Worm (Caenorhabditis elegans) whole organism, L3 larva: Measurements from ENCODE around the gene col-108.
A peak's percentile ranks its signal among the peaks of the same experiment; 100 is the strongest.

Experiments
- R02D3.7 ChIP-seq: fragments of 150-350 bp; optimal IDR thresholded peaks from 2 replicates; lab custom pipeline; 2014; ENCODE audit warnings: missing biosample characterization, missing genetic modification characterization
- ZK546.5 ChIP-seq: sonication (generic microtip); optimal IDR thresholded peaks from 2 replicates; lab custom pipeline; 2017; ENCODE audit warnings: missing biosample characterization, missing genetic modification characterization
- aly-2 ChIP-seq: fragments of 150-350 bp; optimal IDR thresholded peaks from 2 replicates; lab custom pipeline; 2014; ENCODE audit warnings: missing biosample characterization, missing genetic modification characterization
- ama-1 ChIP-seq: fragments of 150-350 bp; optimal IDR thresholded peaks from 2 replicates; lab custom pipeline; 2018
- ceh-16 ChIP-seq: sonication (generic microtip); optimal IDR thresholded peaks from 2 replicates; lab custom pipeline; 2017; ENCODE audit warnings: missing biosample characterization, missing genetic modification characterization
- ceh-82 ChIP-seq: fragments of 150-350 bp; optimal IDR thresholded peaks from 2 replicates; lab custom pipeline; 2014; ENCODE audit warnings: missing biosample characterization, missing genetic modification characterization
- ceh-9 ChIP-seq: sonication (generic microtip); optimal IDR thresholded peaks from 2 replicates; lab custom pipeline; 2018; ENCODE audit warnings: missing biosample characterization, missing genetic modification characterization
- daf-12 ChIP-seq: fragments of 150-350 bp; optimal IDR thresholded peaks from 2 replicates; lab custom pipeline; 2014; ENCODE audit warnings: missing biosample characterization, missing genetic modification reagents, missing genetic modification characterization
- egl-27 ChIP-seq: sonication (generic microtip); optimal IDR thresholded peaks from 4 replicates; lab custom pipeline; 2017; ENCODE audit warnings: missing biosample characterization, missing genetic modification reagents, missing genetic modification characterization
- elt-1 ChIP-seq: fragments of 150-350 bp; optimal IDR thresholded peaks from 2 replicates; lab custom pipeline; 2014; ENCODE audit warnings: missing biosample characterization, missing genetic modification characterization
- elt-2 ChIP-seq: sonication (generic microtip); optimal IDR thresholded peaks from 2 replicates; lab custom pipeline; 2016; ENCODE audit warnings: missing genetic modification reagents, mild to moderate bottlenecking, missing genetic modification characterization, missing compliant biosample characterization
- fkh-10 ChIP-seq: sonication (generic microtip); optimal IDR thresholded peaks from 2 replicates; lab custom pipeline; 2017; ENCODE audit warnings: missing biosample characterization, missing genetic modification reagents, missing genetic modification characterization
- fkh-2 ChIP-seq: fragments of 150-350 bp; optimal IDR thresholded peaks from 2 replicates; lab custom pipeline; 2014; ENCODE audit warnings: missing biosample characterization, missing genetic modification reagents, missing genetic modification characterization
- fos-1 ChIP-seq: fragments of 150-350 bp; optimal IDR thresholded peaks from 2 replicates; lab custom pipeline; 2014; ENCODE audit warnings: missing biosample characterization, missing genetic modification characterization
- hmg-11 ChIP-seq: sonication (generic microtip); optimal IDR thresholded peaks from 2 replicates; lab custom pipeline; 2016; ENCODE audit warnings: missing genetic modification characterization, missing compliant biosample characterization
- lin-39 ChIP-seq: fragments of 150-350 bp; optimal IDR thresholded peaks from 2 replicates; lab custom pipeline; 2018; ENCODE audit warnings: missing biosample characterization, missing genetic modification reagents, missing genetic modification characterization
- lsy-12 ChIP-seq: sonication (generic microtip); optimal IDR thresholded peaks from 2 replicates; lab custom pipeline; 2016; ENCODE audit warnings: mild to moderate bottlenecking, missing genetic modification characterization, missing compliant biosample characterization
- mml-1 ChIP-seq: fragments of 150-350 bp; sonication (generic microtip); optimal IDR thresholded peaks from 3 replicates; lab custom pipeline; 2014; ENCODE audit warnings: missing biosample characterization, missing genetic modification characterization
- nfya-1 ChIP-seq: sonication (generic microtip); optimal IDR thresholded peaks from 2 replicates; lab custom pipeline; 2017; ENCODE audit warnings: missing genetic modification characterization, mild to moderate bottlenecking, missing compliant biosample characterization, antibody characterized with exemption, moderate library complexity; ENCODE audit not compliant: insufficient read depth
- nhr-12 ChIP-seq: fragments of 150-350 bp; optimal IDR thresholded peaks from 2 replicates; lab custom pipeline; 2014; ENCODE audit warnings: missing biosample characterization, missing genetic modification characterization
- nhr-23 ChIP-seq: fragments of 150-350 bp; optimal IDR thresholded peaks from 2 replicates; lab custom pipeline; 2014; ENCODE audit warnings: missing biosample characterization, missing genetic modification reagents, missing genetic modification characterization
- nhr-237 ChIP-seq: fragments of 150-350 bp; optimal IDR thresholded peaks from 2 replicates; lab custom pipeline; 2014; ENCODE audit warnings: missing biosample characterization, missing genetic modification characterization
- nhr-25 ChIP-seq: sonication (generic microtip); optimal IDR thresholded peaks from 2 replicates; lab custom pipeline; 2017; ENCODE audit warnings: missing biosample characterization, missing genetic modification characterization
- nhr-28 ChIP-seq: fragments of 150-350 bp; optimal IDR thresholded peaks from 2 replicates; lab custom pipeline; 2014; ENCODE audit warnings: missing biosample characterization, missing genetic modification characterization
- nhr-43 ChIP-seq: sonication (generic microtip); optimal IDR thresholded peaks from 2 replicates; lab custom pipeline; 2016; ENCODE audit warnings: mild to moderate bottlenecking, missing genetic modification characterization, missing compliant biosample characterization; ENCODE audit not compliant: poor library complexity, severe bottlenecking
- nhr-67 ChIP-seq: fragments of 150-350 bp; optimal IDR thresholded peaks from 2 replicates; lab custom pipeline; 2014; ENCODE audit warnings: missing biosample characterization, missing genetic modification characterization
- nhr-76 ChIP-seq: fragments of 150-350 bp; sonication (generic microtip); optimal IDR thresholded peaks from 5 replicates; lab custom pipeline; 2014; ENCODE audit warnings: missing biosample characterization, missing genetic modification characterization
- pha-4 ChIP-seq: fragments of 150-350 bp; optimal IDR thresholded peaks from 2 replicates; lab custom pipeline; 2014; ENCODE audit warnings: missing biosample characterization, missing genetic modification reagents, missing genetic modification characterization
- pqm-1 ChIP-seq: fragments of 150-350 bp; optimal IDR thresholded peaks from 2 replicates; lab custom pipeline; 2017; ENCODE audit warnings: missing biosample characterization, missing genetic modification characterization, inconsistent platforms
- sea-2 ChIP-seq: fragments of 150-350 bp; sonication (generic microtip); optimal IDR thresholded peaks from 4 replicates; lab custom pipeline; 2014; ENCODE audit warnings: missing biosample characterization, missing genetic modification reagents, missing genetic modification characterization
- skn-1 ChIP-seq: fragments of 150-350 bp; optimal IDR thresholded peaks from 2 replicates; lab custom pipeline; 2014; ENCODE audit warnings: missing biosample characterization, missing genetic modification characterization
- snpc-4 ChIP-seq: fragments of 150-350 bp; optimal IDR thresholded peaks from 2 replicates; lab custom pipeline; 2014; ENCODE audit warnings: missing biosample characterization, missing genetic modification characterization
- tbx-2 ChIP-seq: sonication (generic microtip); optimal IDR thresholded peaks from 2 replicates; lab custom pipeline; 2016; ENCODE audit warnings: mild to moderate bottlenecking, missing genetic modification characterization, missing compliant biosample characterization
- unc-62 ChIP-seq: fragments of 150-350 bp; sonication (generic microtip); optimal IDR thresholded peaks from 4 replicates; lab custom pipeline; 2014; ENCODE audit warnings: missing biosample characterization, missing genetic modification reagents, missing genetic modification characterization
- zag-1 ChIP-seq: fragments of 150-350 bp; optimal IDR thresholded peaks from 2 replicates; lab custom pipeline; 2014; ENCODE audit warnings: missing biosample characterization, missing genetic modification characterization
- ztf-11 ChIP-seq: fragments of 150-350 bp; optimal IDR thresholded peaks from 2 replicates; lab custom pipeline; 2014; ENCODE audit warnings: missing biosample characterization, missing genetic modification characterization
- ztf-4 ChIP-seq: fragments of 150-350 bp; optimal IDR thresholded peaks from 2 replicates; lab custom pipeline; 2014; ENCODE audit warnings: missing biosample characterization, missing genetic modification characterization

The col-108 gene

DNA sequence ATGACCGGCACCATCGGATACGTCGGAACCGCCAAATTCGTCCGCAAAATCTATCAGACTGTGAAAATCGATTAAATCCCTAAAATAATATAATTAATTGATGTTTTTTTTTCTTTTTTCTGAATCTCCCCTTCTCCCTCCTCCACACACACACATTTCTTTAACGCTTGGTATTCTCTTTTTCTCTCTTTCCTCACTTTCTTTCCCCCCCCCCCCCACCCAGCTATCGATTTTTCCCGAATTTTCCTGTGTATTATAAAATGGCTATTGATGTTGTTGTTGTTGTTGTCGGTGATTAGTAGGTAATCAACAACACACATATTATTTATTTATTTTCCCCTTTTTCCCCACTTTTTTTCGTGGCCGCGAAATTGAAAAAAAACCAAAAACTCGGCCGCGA is 17.1 kb upstream of the col-108 start:
- TF ChIP-seq pha-4 (tag; lab: Kevin White, UChicago) (no peak), nhr-43 (tag; lab: Kevin White, UChicago) (no peak), hmg-11 (tag; lab: Kevin White, UChicago) (peak; percentile 33)

DNA sequence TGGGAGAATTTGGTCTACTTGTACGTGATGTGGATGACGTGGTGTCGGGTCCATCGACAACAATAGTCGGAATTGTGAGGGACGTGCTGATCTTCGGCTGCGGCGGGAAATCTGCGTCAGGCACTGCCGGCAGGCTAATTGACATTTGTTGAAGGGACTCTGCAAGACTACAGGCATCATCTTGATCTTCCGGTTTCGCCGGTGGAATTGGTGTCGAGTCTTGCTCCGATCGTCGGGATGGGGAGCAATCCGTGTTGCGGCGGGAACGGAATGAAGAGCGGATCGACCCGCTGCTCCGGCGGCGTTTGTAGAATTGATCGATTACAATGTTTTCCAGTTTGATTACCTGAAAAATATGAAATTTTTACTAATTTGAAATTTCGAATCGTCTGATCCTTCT is 15.9 kb upstream of the col-108 start:
- TF ChIP-seq nhr-237: no peak
- no peak for TF ChIP-seq fos-1 (tag; lab: Kevin White, UChicago)
- TF ChIP-seq ceh-82 (tag; lab: Kevin White, UChicago): no peak
- no peak for TF ChIP-seq ztf-11
- TF ChIP-seq nhr-67 (tag; lab: Kevin White, UChicago): no peak
- no peak for TF ChIP-seq elt-2 (tag; lab: Kevin White, UChicago)
- TF ChIP-seq R02D3.7 (tag; lab: Kevin White, UChicago): no peak
- TF ChIP-seq zag-1 (tag; lab: Kevin White, UChicago): no peak
- no peak for TF ChIP-seq nfya-1 (tag; lab: Kevin White, UChicago)
- TF ChIP-seq lsy-12: no peak
- no peak for TF ChIP-seq snpc-4 (tag; lab: Kevin White, UChicago)
- no peak for TF ChIP-seq ZK546.5
- TF ChIP-seq unc-62 (GFP tag; lab: Kevin White, UChicago): no peak
- TF ChIP-seq ama-1 (lab: Kevin White, UChicago): no peak
- TF ChIP-seq nhr-25: no peak
- no peak for TF ChIP-seq daf-12 (tag; lab: Kevin White, UChicago)
- TF ChIP-seq sea-2 (GFP tag; lab: Kevin White, UChicago): no peak
- TF ChIP-seq fkh-2 (tag; lab: Kevin White, UChicago): no peak
- TF ChIP-seq elt-1 (tag; lab: Kevin White, UChicago): no peak
- no peak for TF ChIP-seq nhr-23 (tag; lab: Kevin White, UChicago)

DNA sequence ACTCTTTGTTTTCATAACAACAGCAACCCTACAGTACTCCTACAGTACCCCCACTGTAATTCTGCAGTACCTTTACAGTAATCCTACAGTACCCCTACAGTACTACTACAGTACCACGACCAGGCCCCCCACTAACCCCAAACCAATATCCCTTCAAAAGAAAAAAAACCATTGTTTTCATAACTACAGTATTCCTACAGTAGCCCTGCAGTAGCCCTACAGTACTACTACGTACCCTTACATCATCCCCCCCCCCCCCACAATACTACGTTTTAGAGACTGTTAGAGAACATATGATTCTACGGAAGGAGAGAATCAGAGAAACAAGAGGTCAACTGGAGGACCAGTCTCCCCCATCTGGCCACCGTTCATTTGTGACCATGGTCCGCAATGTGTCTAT is 14.9 kb upstream of the col-108 start, which contains the start of gene Y41D4A.3:
TSS of gene Y41D4A.3 (plus strand) at position 301 of the 400 bp plus-strand sequence.
- TF ChIP-seq ceh-16 (tag; lab: Kevin White, UChicago) (no peak), nhr-76 (tag; lab: Kevin White, UChicago) (no peak), fkh-10 (GFP tag; lab: Kevin White, UChicago) (no peak), ama-1 (lab: Kevin White, UChicago) (no peak), ztf-4 (tag; lab: Kevin White, UChicago) (no peak), aly-2 (no peak), nhr-237 (no peak), nhr-23 (tag; lab: Kevin White, UChicago) (no peak), fos-1 (tag; lab: Kevin White, UChicago) (no peak)

DNA sequence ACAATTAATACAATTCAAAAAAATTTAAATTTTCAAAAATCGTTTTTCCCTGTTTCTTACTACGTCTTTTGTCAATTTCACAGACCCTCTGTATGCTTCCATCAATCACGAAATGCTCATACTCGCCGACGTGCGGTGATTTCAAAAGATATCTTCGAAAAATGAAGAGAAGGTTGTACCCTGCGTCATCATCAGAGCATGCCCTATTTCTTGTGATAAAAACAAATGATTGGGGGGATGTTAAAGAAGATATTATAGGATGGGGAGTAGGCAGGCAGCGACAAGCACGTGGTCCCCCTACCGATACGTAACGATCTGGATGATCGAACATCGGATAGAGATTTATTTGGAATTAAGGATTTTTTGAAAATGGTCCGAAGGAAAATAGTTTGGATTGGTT is 9.8 kb upstream of the col-108 start:
- no peak for TF ChIP-seq nhr-12 (tag; lab: Kevin White, UChicago)
- no peak for TF ChIP-seq skn-1 (tag; lab: Kevin White, UChicago)
- no peak for TF ChIP-seq pqm-1 (tag; lab: Kevin White, UChicago)
- TF ChIP-seq lin-39 (tag; lab: Kevin White, UChicago): no peak
- no peak for TF ChIP-seq nfya-1 (tag; lab: Kevin White, UChicago)
- no peak for TF ChIP-seq aly-2
- no peak for TF ChIP-seq ceh-82 (tag; lab: Kevin White, UChicago)
- TF ChIP-seq nhr-43 (tag; lab: Kevin White, UChicago): no peak
- TF ChIP-seq tbx-2: no peak
- TF ChIP-seq mml-1 (tag; lab: Kevin White, UChicago): no peak
- TF ChIP-seq nhr-28: no peak
- TF ChIP-seq snpc-4 (tag; lab: Kevin White, UChicago): no peak
- no peak for TF ChIP-seq nhr-76 (tag; lab: Kevin White, UChicago)
- TF ChIP-seq elt-2 (tag; lab: Kevin White, UChicago): no peak
- TF ChIP-seq nhr-23 (tag; lab: Kevin White, UChicago): no peak
- TF ChIP-seq ceh-9 (tag; lab: Kevin White, UChicago): no peak
- TF ChIP-seq zag-1 (tag; lab: Kevin White, UChicago): no peak
- TF ChIP-seq fos-1 (tag; lab: Kevin White, UChicago): no peak
- TF ChIP-seq egl-27: no peak
- TF ChIP-seq nhr-67 (tag; lab: Kevin White, UChicago): no peak
